Worm (Caenorhabditis elegans) whole organism, L4 larva: ENCODE data around the gene unc-39.

Experiments
- F10B5.3 ChIP-seq: sonication (generic microtip); optimal IDR thresholded peaks from 2 replicates; lab custom pipeline; 2016; ENCODE audit warnings: mild to moderate bottlenecking, missing genetic modification characterization, missing compliant biosample characterization
- F26F4.8 ChIP-seq: fragments of 200-800 bp; sonication (Bioruptor generic); conservative IDR thresholded peaks from 2 replicates; pipeline ENCODE4 v1.3.6; 2022; ENCODE audit warnings: missing genetic modification characterization, missing compliant biosample characterization
- F37D6.2 ChIP-seq: sonication (generic microtip); optimal IDR thresholded peaks from 2 replicates; lab custom pipeline; 2016; ENCODE audit warnings: mild to moderate bottlenecking, missing genetic modification characterization, missing compliant biosample characterization
- T20F7.1 ChIP-seq: fragments of 200-800 bp; sonication (Bioruptor generic); optimal IDR thresholded peaks from 2 replicates; lab custom pipeline; 2018; ENCODE audit warnings: mild to moderate bottlenecking, missing genetic modification characterization, missing compliant biosample characterization
- Y48G9A.11 ChIP-seq: fragments of 200-800 bp; sonication (Bioruptor generic); IDR thresholded peaks from 2 replicates; pipeline ENCODE4 v1.3.6; 2022; ENCODE audit warnings: missing genetic modification reagents, missing genetic modification characterization, missing compliant biosample characterization
- Y5F2A.4 ChIP-seq: fragments of 200-800 bp; sonication (Bioruptor generic); optimal IDR thresholded peaks from 2 replicates; lab custom pipeline; 2018; ENCODE audit warnings: mild to moderate bottlenecking, missing genetic modification characterization, missing compliant biosample characterization
- aha-1 ChIP-seq: fragments of 150-350 bp; peaks from one replicate; lab custom pipeline; 2014; ENCODE audit warnings: missing biosample characterization, missing genetic modification characterization
- ama-1 ChIP-seq: fragments of 150-350 bp; optimal IDR thresholded peaks from 2 replicates; lab custom pipeline; 2014; ENCODE audit warnings: inconsistent platforms, mixed read lengths
- attf-4 ChIP-seq: sonication (generic microtip); optimal IDR thresholded peaks from 3 replicates; lab custom pipeline; 2017; ENCODE audit warnings: missing biosample characterization, missing genetic modification characterization
- ceh-82 ChIP-seq: sonication (generic microtip); optimal IDR thresholded peaks from 2 replicates; lab custom pipeline; 2017; ENCODE audit warnings: missing biosample characterization, missing genetic modification characterization
- ces-1 ChIP-seq: fragments of 150-350 bp; sonication (generic microtip); optimal IDR thresholded peaks from 4 replicates; lab custom pipeline; 2014; ENCODE audit warnings: missing biosample characterization, missing genetic modification reagents, missing genetic modification characterization
- cey-2 ChIP-seq: sonication (generic microtip); optimal IDR thresholded peaks from 3 replicates; lab custom pipeline; 2017; ENCODE audit warnings: missing genetic modification characterization, mild to moderate bottlenecking, missing compliant biosample characterization, antibody characterized with exemption, borderline replicate concordance; ENCODE audit not compliant: insufficient read depth
- ctbp-1 ChIP-seq: fragments of 200-800 bp; sonication (Bioruptor generic); IDR thresholded peaks from 2 replicates; pipeline ENCODE4 v1.3.6; 2022; ENCODE audit warnings: missing genetic modification reagents, missing genetic modification characterization, missing compliant biosample characterization
- daf-12 ChIP-seq: fragments of 150-350 bp; optimal IDR thresholded peaks from 2 replicates; lab custom pipeline; 2014; ENCODE audit warnings: missing biosample characterization, missing genetic modification reagents, missing genetic modification characterization
- daf-16 ChIP-seq, 3 experiments: sonication (generic microtip); optimal IDR thresholded peaks; 2 replicates each; lab custom pipeline; 2016 to 2017; ENCODE audit warnings: missing genetic modification characterization in 3 of 3, missing genetic modification reagents in 3 of 3, mild to moderate bottlenecking in 2 of 3, missing compliant biosample characterization in 2 of 3, missing biosample characterization in 1 of 3, moderate library complexity in 1 of 3
- daf-19 ChIP-seq: fragments of 200-800 bp; sonication (Bioruptor generic); conservative IDR thresholded peaks from 2 replicates; pipeline ENCODE4 v1.3.6; 2022; ENCODE audit warnings: missing genetic modification characterization, missing compliant biosample characterization
- dmd-6 ChIP-seq: fragments of 200-800 bp; sonication (Bioruptor generic); IDR thresholded peaks from 2 replicates; pipeline ENCODE4 v1.3.6; 2022; ENCODE audit warnings: missing genetic modification reagents, missing genetic modification characterization, missing compliant biosample characterization
- dmd-8 ChIP-seq: fragments of 200-800 bp; sonication (Bioruptor generic); IDR thresholded peaks from 2 replicates; pipeline ENCODE4 v1.3.6; 2022; ENCODE audit warnings: missing genetic modification characterization, missing compliant biosample characterization
- dmd-9 ChIP-seq: fragments of 200-800 bp; sonication (Bioruptor generic); IDR thresholded peaks from 2 replicates; pipeline ENCODE4 v1.3.6; 2022; ENCODE audit warnings: missing genetic modification reagents, missing genetic modification characterization, missing compliant biosample characterization
- duxl-1 ChIP-seq: sonication (generic microtip); optimal IDR thresholded peaks from 2 replicates; lab custom pipeline; 2016; ENCODE audit warnings: mild to moderate bottlenecking, missing genetic modification characterization, moderate library complexity, missing compliant biosample characterization; ENCODE audit not compliant: poor library complexity
- dve-1 ChIP-seq: sonication (generic microtip); optimal IDR thresholded peaks from 2 replicates; lab custom pipeline; 2017; ENCODE audit warnings: antibody characterized with exemption, mild to moderate bottlenecking, missing genetic modification characterization, missing compliant biosample characterization; ENCODE audit not compliant: insufficient read depth
- gei-8 ChIP-seq: fragments of 200-800 bp; sonication (Bioruptor generic); optimal IDR thresholded peaks from 2 replicates; lab custom pipeline; 2018; ENCODE audit warnings: mild to moderate bottlenecking, missing genetic modification characterization, missing compliant biosample characterization
- hmg-1.1 ChIP-seq: fragments of 200-800 bp; sonication (Bioruptor generic); IDR thresholded peaks from 2 replicates; pipeline ENCODE4 v1.3.6; 2022; ENCODE audit warnings: missing genetic modification reagents, missing genetic modification characterization, missing compliant biosample characterization
- lim-7 ChIP-seq: fragments of 200-800 bp; sonication (Bioruptor generic); IDR thresholded peaks from 2 replicates; pipeline ENCODE4 v1.3.6; 2022; ENCODE audit warnings: missing genetic modification characterization, missing compliant biosample characterization
- lin-13 ChIP-seq: fragments of 150-350 bp; optimal IDR thresholded peaks from 2 replicates; lab custom pipeline; 2014; ENCODE audit warnings: missing biosample characterization, missing genetic modification reagents, missing genetic modification characterization
- lin-38 ChIP-seq: fragments of 200-800 bp; sonication (Bioruptor generic); IDR thresholded peaks from 2 replicates; pipeline ENCODE4 v1.3.6; 2022; ENCODE audit warnings: missing genetic modification reagents, missing genetic modification characterization, missing compliant biosample characterization
- lin-39 ChIP-seq: fragments of 150-350 bp; optimal IDR thresholded peaks from 2 replicates; lab custom pipeline; 2014; ENCODE audit warnings: missing biosample characterization, missing genetic modification reagents, missing genetic modification characterization
- lir-3 ChIP-seq: sonication (generic microtip); optimal IDR thresholded peaks from 2 replicates; lab custom pipeline; 2016; ENCODE audit warnings: mild to moderate bottlenecking, missing genetic modification characterization, missing compliant biosample characterization
- madf-5 ChIP-seq, 2 experiments: fragments of 200-800 bp; sonication (Bioruptor generic); IDR thresholded peaks; 2 replicates each; pipeline ENCODE4 v1.3.6; 2022; ENCODE audit warnings: missing compliant biosample characterization in 2 of 2, missing genetic modification characterization in 2 of 2
- mdl-1 ChIP-seq, 2 experiments: fragments of 150-350 bp in 1 of 2; sonication (generic microtip) in 1 of 2; optimal IDR thresholded peaks; 2 replicates each; lab custom pipeline; 2014 to 2017; ENCODE audit warnings: missing biosample characterization in 2 of 2, missing genetic modification characterization in 2 of 2
- mep-1 ChIP-seq: fragments of 150-350 bp; sonication (generic microtip); optimal IDR thresholded peaks from 3 replicates; lab custom pipeline; 2014; ENCODE audit warnings: missing biosample characterization, missing genetic modification characterization
- mes-2 ChIP-seq: sonication (generic microtip); optimal IDR thresholded peaks from 2 replicates; lab custom pipeline; 2016; ENCODE audit warnings: missing genotype, mild to moderate bottlenecking, missing genetic modification characterization, missing compliant biosample characterization; ENCODE audit not compliant: poor library complexity, severe bottlenecking
- nhr-102 ChIP-seq: sonication (generic microtip); optimal IDR thresholded peaks from 2 replicates; lab custom pipeline; 2016; ENCODE audit warnings: mild to moderate bottlenecking, missing genetic modification characterization, moderate library complexity, missing compliant biosample characterization
- nhr-237 ChIP-seq: sonication (generic microtip); optimal IDR thresholded peaks from 2 replicates; lab custom pipeline; 2017; ENCODE audit warnings: missing biosample characterization, missing genetic modification characterization
- nhr-25 ChIP-seq: sonication (generic microtip); optimal IDR thresholded peaks from 2 replicates; lab custom pipeline; 2017; ENCODE audit warnings: missing genetic modification characterization, mild to moderate bottlenecking, missing compliant biosample characterization, antibody characterized with exemption, moderate library complexity, borderline replicate concordance; ENCODE audit not compliant: insufficient read depth
- pha-4 ChIP-seq, 2 experiments: fragments of 150-350 bp in 1 of 2; fragments of 200-800 bp in 1 of 2; sonication (Bioruptor generic) in 1 of 2; IDR thresholded peaks in 1 of 2; optimal IDR thresholded peaks in 1 of 2; 2 replicates each; pipeline versions ENCODE4 v1.3.6 to Lab custom; 2014 to 2022; ENCODE audit warnings: missing genetic modification characterization in 2 of 2, missing genetic modification reagents in 2 of 2, missing biosample characterization in 1 of 2, missing compliant biosample characterization in 1 of 2
- tra-1 ChIP-seq: fragments of 200-800 bp; sonication (Bioruptor generic); IDR thresholded peaks from 2 replicates; pipeline ENCODE4 v1.3.6; 2022; ENCODE audit warnings: missing genetic modification reagents, missing genetic modification characterization, missing compliant biosample characterization
- unc-130 ChIP-seq: sonication (generic microtip); optimal IDR thresholded peaks from 2 replicates; lab custom pipeline; 2016; ENCODE audit warnings: missing genetic modification reagents, missing genetic modification characterization, missing compliant biosample characterization
- unc-62 ChIP-seq, 3 experiments: fragments of 150-350 bp in 1 of 3; sonication (generic microtip); optimal IDR thresholded peaks in 2 of 3; peaks in 1 of 3; 1 replicate in 1 of 3; 2 replicates in 2 of 3; lab custom pipeline; 2014 to 2017; ENCODE audit warnings: missing biosample characterization in 3 of 3, missing genetic modification characterization in 3 of 3, missing genetic modification reagents in 3 of 3, missing genotype in 1 of 3
- vab-7 ChIP-seq: fragments of 200-800 bp; sonication (Bioruptor generic); IDR thresholded peaks from 2 replicates; pipeline ENCODE4 v1.3.6; 2022; ENCODE audit warnings: missing genetic modification reagents, missing genetic modification characterization, missing compliant biosample characterization
- ztf-7 ChIP-seq: fragments of 150-350 bp; optimal IDR thresholded peaks from 2 replicates; lab custom pipeline; 2014; ENCODE audit warnings: missing biosample characterization, missing genetic modification characterization

unc-39 gene

DNA sequence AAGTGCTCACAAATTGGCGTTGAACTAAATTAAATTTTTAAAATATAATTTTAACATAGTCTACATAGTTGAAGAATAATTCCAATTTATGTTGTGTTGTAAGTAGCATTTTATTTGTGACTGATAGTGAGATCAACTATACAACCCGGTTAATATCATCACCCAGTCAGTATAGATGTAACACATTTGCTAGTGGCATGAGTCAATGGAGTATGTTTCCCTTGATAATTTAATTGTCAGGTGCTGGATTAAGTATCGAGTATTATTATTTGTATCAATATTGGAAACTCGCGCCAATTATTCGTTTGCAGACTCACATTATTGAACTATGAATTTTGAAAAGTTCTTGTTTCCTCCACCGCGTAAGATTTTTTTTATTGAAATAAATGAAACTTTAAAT, 38.0 kb upstream of the unc-39 start, which contains the start of gene srm-5:
Gene srm-5 (plus strand): TSS at position 301 of the 400 bp plus-strand sequence.
- TF ChIP-seq mep-1 (no peak), T20F7.1 (GFP tag; lab: Kevin White, UChicago) (no peak), gei-8 (no peak), mes-2 (tag; lab: Kevin White, UChicago) (no peak), madf-5 (GFP tag; IDR thresholded peaks at IDR 0.05; lab: Robert Waterston, UW) (no peak), daf-16 (GFP tag; optimal IDR thresholded peaks at IDR 0.05; lab: Kevin White, UChicago) (no peak), daf-16 (tag; optimal IDR thresholded peaks at IDR 0.05; lab: Kevin White, UChicago) (no peak), lin-38 (GFP tag; lab: Robert Waterston, UW) (no peak), daf-12 (tag; lab: Kevin White, UChicago) (no peak), nhr-25 (tag; lab: Kevin White, UChicago) (no peak), nhr-102 (tag; lab: Kevin White, UChicago) (no peak), tra-1 (no peak), nhr-237 (no peak), unc-130 (GFP tag; lab: Kevin White, UChicago) (no peak)

DNA sequence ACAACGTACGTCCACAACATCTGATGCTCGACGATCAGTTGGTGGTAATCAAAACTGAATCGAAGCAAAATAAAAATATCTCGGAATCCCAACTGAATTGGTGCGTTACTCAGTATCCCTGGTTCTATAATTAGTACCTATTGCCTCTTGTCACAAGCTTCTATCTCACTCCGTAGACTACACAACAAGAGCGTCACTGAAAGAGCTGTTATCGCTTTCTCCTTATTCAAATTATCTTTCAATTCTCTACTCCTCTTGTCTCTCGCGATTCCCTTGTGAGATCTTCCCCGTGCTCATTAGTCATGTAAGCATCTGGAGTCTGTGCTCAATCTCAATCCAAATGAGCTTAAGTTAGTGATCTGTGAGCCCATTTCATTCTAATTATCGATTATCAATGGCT, 36.2 kb upstream of the unc-39 start, which contains the start of gene srm-6:
Gene srm-6 (plus strand): TSS at position 301 of the 400 bp plus-strand sequence.
- TF ChIP-seq ctbp-1 (GFP tag; lab: Robert Waterston, UW) (no peak), duxl-1 (tag; lab: Kevin White, UChicago) (no peak), dmd-8 (GFP tag; lab: Robert Waterston, UW) (no peak), vab-7 (GFP tag; lab: Robert Waterston, UW) (no peak), lim-7 (GFP tag; lab: Robert Waterston, UW) (no peak)

DNA sequence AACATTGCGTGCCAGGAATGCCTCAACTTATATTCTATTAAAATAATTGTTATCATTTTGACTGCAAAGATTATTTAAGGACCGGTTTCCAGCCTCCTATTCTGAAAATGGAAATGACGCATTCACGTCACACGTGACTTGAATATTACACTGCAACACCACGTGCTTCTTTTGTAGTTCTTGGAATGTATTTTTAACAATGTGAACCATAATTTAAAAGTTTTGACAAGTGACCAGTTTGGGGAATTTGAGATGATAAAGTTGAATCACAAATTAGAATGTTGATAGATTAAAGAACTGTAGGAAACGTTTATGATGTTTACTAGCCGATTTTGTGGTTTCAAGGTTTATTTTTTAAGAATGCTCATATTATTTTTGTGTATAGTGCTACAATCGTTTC, 31.2 kb upstream of the unc-39 start, which contains the start of gene F47B8.10:
Gene F47B8.10 (plus strand): TSS at position 301 of the 400 bp plus-strand sequence.
- TF ChIP-seq unc-62 (GFP tag; optimal IDR thresholded peaks at IDR 0.05 in 1 of 2; lab: Kevin White, UChicago) (peak in 1 of 2 experiments; percentile 79), unc-62 (tag; optimal IDR thresholded peaks at IDR 0.05; lab: Kevin White, UChicago) (no peak), pha-4 (GFP tag; IDR thresholded peaks at IDR 0.05; lab: Robert Waterston, UW) (no peak), pha-4 (tag; optimal IDR thresholded peaks at IDR 0.05; lab: Kevin White, UChicago) (no peak), ztf-7 (tag; lab: Kevin White, UChicago) (no peak), cey-2 (tag; lab: Kevin White, UChicago) (no peak), aha-1 (tag; lab: Kevin White, UChicago) (no peak), ceh-82 (tag; lab: Kevin White, UChicago) (no peak)

DNA sequence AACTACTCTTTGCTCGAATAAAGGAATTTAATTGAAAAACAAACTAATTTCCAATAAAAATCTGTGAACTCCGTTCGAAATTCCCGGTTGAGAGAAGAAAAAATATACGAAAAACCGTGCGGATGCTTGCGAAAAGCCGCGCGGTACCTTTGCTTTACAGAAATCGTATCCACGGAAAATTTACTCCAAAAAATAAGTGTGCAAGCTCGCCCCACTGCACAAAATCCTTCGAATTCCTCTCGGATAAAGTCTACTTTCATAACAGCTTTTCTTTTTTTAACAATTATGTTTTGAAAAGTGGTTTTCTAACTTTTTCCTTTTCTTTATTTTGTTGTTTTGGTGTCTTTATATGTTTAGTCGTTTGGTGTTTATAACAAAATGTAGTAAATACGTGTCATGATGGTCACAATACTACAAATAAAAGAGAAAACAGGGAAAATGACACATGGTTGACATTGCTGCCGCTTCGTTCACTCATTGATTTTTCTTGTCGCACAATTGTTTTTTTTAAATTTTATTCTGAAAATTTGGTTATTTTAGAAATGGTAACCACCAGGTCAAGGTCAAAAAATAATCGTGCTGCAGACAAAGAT, 25.5 kb upstream of the unc-39 start, which contains the start of gene cept-2:
Gene cept-2 (plus strand): TSS at position 533 of the 593 bp plus-strand sequence.
- TF ChIP-seq F26F4.8 (GFP tag; lab: Robert Waterston, UW) (no peak), F10B5.3 (tag; lab: Kevin White, UChicago) (no peak), duxl-1 (tag; lab: Kevin White, UChicago) (peak; percentile 92), dmd-8 (GFP tag; lab: Robert Waterston, UW) (no peak), Y48G9A.11 (GFP tag; lab: Robert Waterston, UW) (no peak), lin-13 (GFP tag; lab: Kevin White, UChicago) (peak; percentile 89), daf-19 (GFP tag; lab: Robert Waterston, UW) (peak; percentile 71; the same call in 1 of the 2 replicates), attf-4 (no peak), dmd-9 (peak; percentile 81), pha-4 (GFP tag; IDR thresholded peaks at IDR 0.05; lab: Robert Waterston, UW) (no peak; the same call in 1 of the 2 replicates), pha-4 (tag; optimal IDR thresholded peaks at IDR 0.05; lab: Kevin White, UChicago) (no peak), ces-1 (peak; percentile 38), madf-5 (GFP tag; IDR thresholded peaks at IDR 0.05; lab: Robert Waterston, UW) (no peak), dve-1 (peak; percentile 97), lin-39 (tag; lab: Kevin White, UChicago) (no peak), Y5F2A.4 (GFP tag; lab: Kevin White, UChicago) (no peak), lir-3 (no peak), mep-1 (no peak), F37D6.2 (tag; lab: Kevin White, UChicago) (no peak), vab-7 (GFP tag; lab: Robert Waterston, UW) (peak; percentile 79), aha-1 (tag; lab: Kevin White, UChicago) (peak; percentile 97), ama-1 (lab: Kevin White, UChicago) (no peak), mdl-1 (tag; optimal IDR thresholded peaks at IDR 0.05; lab: Kevin White, UChicago) (peak; percentile 35 to 57), hmg-1.1 (peak; percentile 85), dmd-6 (GFP tag; lab: Robert Waterston, UW) (peak; percentile 73)
